Worm (Caenorhabditis elegans) whole organism, L4/young adult: ENCODE results near the gene clec-166.

Experiments used
- W03F9.2 ChIP-seq: fragments of 150-350 bp; optimal IDR thresholded peaks from 2 replicates; lab custom pipeline; 2014; ENCODE audit warnings: missing biosample characterization, missing genetic modification characterization
- dao-5 ChIP-seq: sonication (generic microtip); optimal IDR thresholded peaks from 2 replicates; lab custom pipeline; 2016; ENCODE audit warnings: missing genotype, missing genetic modification characterization, moderate library complexity, missing compliant biosample characterization

- TF ChIP-seq W03F9.2 (tag; lab: Kevin White, UChicago) (no peak), dao-5 (tag; lab: Kevin White, UChicago) (no peak)
Measured at ce11 chrIV:1284877-1285276, 33.7 kb upstream of the clec-166 start.
